Fruit fly (Drosophila melanogaster) whole organism, embryonic: ENCODE results near the gene CG11699.

Experiments used
- BEAF-32 ChIP-seq: fragments of 200-800 bp; sonication (Bioruptor generic); optimal IDR thresholded peaks from 3 replicates; lab custom pipeline; 2017; ENCODE audit warnings: missing biosample characterization, missing genetic modification characterization, mild to moderate bottlenecking, moderate library complexity, missing genetic modification reagents
- CG10267 ChIP-seq: fragments of 200-800 bp; sonication (Bioruptor generic); optimal IDR thresholded peaks from 2 replicates; lab custom pipeline; 2018; ENCODE audit warnings: missing biosample characterization, mild to moderate bottlenecking, missing genetic modification characterization, moderate library complexity
- CG10431 ChIP-seq: fragments of 200-800 bp; sonication (Bioruptor generic); optimal IDR thresholded peaks from 3 replicates; lab custom pipeline; 2018; ENCODE audit warnings: missing biosample characterization, mild to moderate bottlenecking, missing genetic modification characterization
- CG10565 ChIP-seq: fragments of 200-800 bp; sonication (Bioruptor generic); optimal IDR thresholded peaks from 3 replicates; lab custom pipeline; 2016; ENCODE audit warnings: missing biosample characterization, mild to moderate bottlenecking, missing genetic modification characterization
- CG13123 ChIP-seq: fragments of 200-800 bp; sonication (Bioruptor generic); optimal IDR thresholded peaks from 2 replicates; lab custom pipeline; 2016; ENCODE audit warnings: missing biosample characterization, missing genetic modification characterization
- CG13775 ChIP-seq: fragments of 200-800 bp; sonication (Bioruptor generic); optimal IDR thresholded peaks from 3 replicates; lab custom pipeline; 2017; ENCODE audit warnings: missing biosample characterization, mild to moderate bottlenecking, missing genetic modification characterization
- CG17612 ChIP-seq: fragments of 200-800 bp; sonication (Bioruptor generic); IDR thresholded peaks from 2 replicates; pipeline ENCODE4 v1.3.6; 2022; ENCODE audit warnings: missing biosample characterization, missing genetic modification characterization
- CG18619 ChIP-seq: fragments of 200-800 bp; sonication (Bioruptor generic); optimal IDR thresholded peaks from 3 replicates; lab custom pipeline; 2017; ENCODE audit warnings: missing biosample characterization, mild to moderate bottlenecking, missing genetic modification characterization
- CG18764 ChIP-seq: fragments of 200-800 bp; sonication (Bioruptor generic); optimal IDR thresholded peaks from 3 replicates; lab custom pipeline; 2016; ENCODE audit warnings: missing biosample characterization, missing genetic modification characterization
- CG2199 ChIP-seq: fragments of 200-800 bp; sonication (Bioruptor generic); IDR thresholded peaks from 3 replicates; pipeline ENCODE4 v1.3.6; 2022; ENCODE audit warnings: missing biosample characterization, missing genetic modification characterization
- CG3281 ChIP-seq: fragments of 200-800 bp; sonication (Bioruptor generic); optimal IDR thresholded peaks from 3 replicates; lab custom pipeline; 2017; ENCODE audit warnings: missing biosample characterization, mild to moderate bottlenecking, missing genetic modification characterization
- CG3847 ChIP-seq: fragments of 200-800 bp; sonication (Bioruptor generic); IDR thresholded peaks from 2 replicates; pipeline ENCODE4 v1.3.6; 2022; ENCODE audit warnings: missing biosample characterization, missing genetic modification characterization
- CG42726 ChIP-seq: fragments of 200-800 bp; sonication (Bioruptor generic); IDR thresholded peaks from 2 replicates; pipeline ENCODE4 v1.3.6; 2022; ENCODE audit warnings: missing biosample characterization, missing genetic modification characterization; ENCODE audit not compliant: partially characterized antibody
- CG4424 ChIP-seq: fragments of 200-800 bp; sonication (Bioruptor generic); optimal IDR thresholded peaks from 3 replicates; lab custom pipeline; 2016; ENCODE audit warnings: missing biosample characterization, missing genetic modification characterization
- CG4617 ChIP-seq: fragments of 200-800 bp; sonication (Bioruptor generic); optimal IDR thresholded peaks from 3 replicates; lab custom pipeline; 2016; ENCODE audit warnings: missing biosample characterization, missing genetic modification characterization, borderline replicate concordance
- CG4730 ChIP-seq: fragments of 200-800 bp; sonication (Bioruptor generic); IDR thresholded peaks from 2 replicates; pipeline ENCODE4 v1.3.6; 2022; ENCODE audit warnings: missing biosample characterization, missing genetic modification characterization
- CG7987 ChIP-seq: fragments of 200-800 bp; sonication (Bioruptor generic); optimal IDR thresholded peaks from 2 replicates; lab custom pipeline; 2018; ENCODE audit warnings: missing biosample characterization, mild to moderate bottlenecking, missing genetic modification characterization, moderate library complexity
- CG8765 ChIP-seq: fragments of 200-800 bp; sonication (Bioruptor generic); IDR thresholded peaks from 2 replicates; pipeline ENCODE4 v1.3.6; 2022; ENCODE audit warnings: missing biosample characterization, missing genetic modification characterization
- CG9817 ChIP-seq: fragments of 200-800 bp; sonication (Bioruptor generic); optimal IDR thresholded peaks from 2 replicates; lab custom pipeline; 2018; ENCODE audit warnings: missing biosample characterization, mild to moderate bottlenecking, missing genetic modification characterization, moderate library complexity
- CG9932 ChIP-seq: fragments of 200-800 bp; sonication (Bioruptor generic); IDR thresholded peaks from 2 replicates; pipeline ENCODE4 v1.3.6; 2022; ENCODE audit warnings: missing biosample characterization, missing genetic modification characterization
- CHES-1-like ChIP-seq: fragments of 200-800 bp; sonication (Bioruptor generic); optimal IDR thresholded peaks from 2 replicates; lab custom pipeline; 2016; ENCODE audit warnings: missing biosample characterization, missing genetic modification characterization
- Ets65A ChIP-seq: fragments of 200-800 bp; sonication (Bioruptor generic); peaks from one replicate; lab custom pipeline; 2016; ENCODE audit warnings: missing biosample characterization, missing genetic modification characterization
- Hand ChIP-seq: fragments of 200-800 bp; sonication (Bioruptor generic); optimal IDR thresholded peaks from 2 replicates; lab custom pipeline; 2017; ENCODE audit warnings: mild to moderate bottlenecking, missing biosample characterization, missing genetic modification reagents, missing genetic modification characterization
- Med ChIP-seq: fragments of 200-800 bp; sonication (Bioruptor generic); peaks from one replicate; lab custom pipeline; 2016; ENCODE audit warnings: missing biosample characterization, missing genetic modification characterization, mild to moderate bottlenecking, inconsistent platforms, moderate library complexity
- Meics ChIP-seq: fragments of 200-800 bp; sonication (Bioruptor generic); optimal IDR thresholded peaks from 2 replicates; lab custom pipeline; 2017; ENCODE audit warnings: missing biosample characterization, mild to moderate bottlenecking, missing genetic modification characterization
- Myb ChIP-seq: fragments of 200-800 bp; sonication (Bioruptor generic); optimal IDR thresholded peaks from 2 replicates; lab custom pipeline; 2016; ENCODE audit warnings: missing biosample characterization, missing genetic modification characterization
- Nf-YA ChIP-seq: fragments of 200-800 bp; sonication (Bioruptor generic); IDR thresholded peaks from 2 replicates; pipeline ENCODE4 v1.3.6; 2022; ENCODE audit warnings: missing biosample characterization, missing genetic modification characterization
- NfI ChIP-seq: fragments of 200-800 bp; sonication (Bioruptor generic); optimal IDR thresholded peaks from 3 replicates; lab custom pipeline; 2018; ENCODE audit warnings: missing biosample characterization, mild to moderate bottlenecking, missing genetic modification characterization, moderate library complexity
- Rfx ChIP-seq: fragments of 200-800 bp; sonication (Bioruptor generic); IDR thresholded peaks from 2 replicates; pipeline ENCODE4 v1.3.6; 2022; ENCODE audit warnings: missing biosample characterization, missing genetic modification characterization
- Xbp1 ChIP-seq: fragments of 200-800 bp; sonication (Bioruptor generic); optimal IDR thresholded peaks from 3 replicates; lab custom pipeline; 2016; ENCODE audit warnings: missing biosample characterization, mild to moderate bottlenecking, missing genetic modification characterization
- ab ChIP-seq: fragments of 200-800 bp; sonication (Bioruptor generic); optimal IDR thresholded peaks from 2 replicates; lab custom pipeline; 2016; ENCODE audit warnings: missing biosample characterization, missing genetic modification characterization
- chm ChIP-seq: fragments of 200-800 bp; sonication (Bioruptor generic); IDR thresholded peaks from 2 replicates; pipeline ENCODE4 v1.3.6; 2022; ENCODE audit warnings: missing biosample characterization, missing genetic modification characterization
- dmrt99B ChIP-seq: fragments of 200-800 bp; sonication (Bioruptor generic); optimal IDR thresholded peaks from 2 replicates; lab custom pipeline; 2018; ENCODE audit warnings: missing biosample characterization, mild to moderate bottlenecking, missing genetic modification characterization, moderate library complexity
- ewg ChIP-seq: fragments of 200-800 bp; sonication (Bioruptor generic); optimal IDR thresholded peaks from 3 replicates; lab custom pipeline; 2017; ENCODE audit warnings: mild to moderate bottlenecking, missing biosample characterization, missing genetic modification reagents, missing genetic modification characterization
- fd96Cb ChIP-seq: fragments of 200-800 bp; sonication (Bioruptor generic); optimal IDR thresholded peaks from 2 replicates; lab custom pipeline; 2018; ENCODE audit warnings: missing biosample characterization, mild to moderate bottlenecking, missing genetic modification characterization, moderate library complexity
- gcm ChIP-seq: fragments of 200-800 bp; sonication (Bioruptor generic); optimal IDR thresholded peaks from 2 replicates; lab custom pipeline; 2019; ENCODE audit warnings: missing biosample characterization, mild to moderate bottlenecking, missing genetic modification characterization, moderate library complexity
- ind ChIP-seq: fragments of 200-800 bp; sonication (Bioruptor generic); optimal IDR thresholded peaks from 3 replicates; lab custom pipeline; 2016; ENCODE audit warnings: missing biosample characterization, missing genetic modification characterization
- nau ChIP-seq: fragments of 200-800 bp; sonication (Bioruptor generic); optimal IDR thresholded peaks from 3 replicates; lab custom pipeline; 2017; ENCODE audit warnings: missing biosample characterization, mild to moderate bottlenecking, missing genetic modification characterization, missing genetic modification reagents
- phol ChIP-seq: fragments of 200-800 bp; sonication (Bioruptor generic); optimal IDR thresholded peaks from 3 replicates; lab custom pipeline; 2018; ENCODE audit warnings: missing biosample characterization, mild to moderate bottlenecking, missing genetic modification characterization, moderate library complexity
- pnt ChIP-seq: fragments of 200-800 bp; sonication (Bioruptor generic); optimal IDR thresholded peaks from 3 replicates; lab custom pipeline; 2016; ENCODE audit warnings: missing biosample characterization, missing genetic modification characterization
- schlank ChIP-seq: fragments of 200-800 bp; sonication (Bioruptor generic); optimal IDR thresholded peaks from 2 replicates; lab custom pipeline; 2018; ENCODE audit warnings: missing biosample characterization, mild to moderate bottlenecking, missing genetic modification characterization
- sd ChIP-seq: fragments of 200-800 bp; sonication (Bioruptor generic); optimal IDR thresholded peaks from 3 replicates; lab custom pipeline; 2018; ENCODE audit warnings: missing biosample characterization, mild to moderate bottlenecking, missing genetic modification characterization, moderate library complexity
- seq ChIP-seq: fragments of 200-800 bp; sonication (Bioruptor generic); IDR thresholded peaks from 2 replicates; pipeline ENCODE4 v1.3.6; 2022; ENCODE audit warnings: missing biosample characterization, missing genetic modification characterization
- zf30C ChIP-seq: fragments of 200-800 bp; sonication (Bioruptor generic); optimal IDR thresholded peaks from 3 replicates; lab custom pipeline; 2018; ENCODE audit warnings: missing biosample characterization, mild to moderate bottlenecking, missing genetic modification characterization

CG11699 gene

DNA sequence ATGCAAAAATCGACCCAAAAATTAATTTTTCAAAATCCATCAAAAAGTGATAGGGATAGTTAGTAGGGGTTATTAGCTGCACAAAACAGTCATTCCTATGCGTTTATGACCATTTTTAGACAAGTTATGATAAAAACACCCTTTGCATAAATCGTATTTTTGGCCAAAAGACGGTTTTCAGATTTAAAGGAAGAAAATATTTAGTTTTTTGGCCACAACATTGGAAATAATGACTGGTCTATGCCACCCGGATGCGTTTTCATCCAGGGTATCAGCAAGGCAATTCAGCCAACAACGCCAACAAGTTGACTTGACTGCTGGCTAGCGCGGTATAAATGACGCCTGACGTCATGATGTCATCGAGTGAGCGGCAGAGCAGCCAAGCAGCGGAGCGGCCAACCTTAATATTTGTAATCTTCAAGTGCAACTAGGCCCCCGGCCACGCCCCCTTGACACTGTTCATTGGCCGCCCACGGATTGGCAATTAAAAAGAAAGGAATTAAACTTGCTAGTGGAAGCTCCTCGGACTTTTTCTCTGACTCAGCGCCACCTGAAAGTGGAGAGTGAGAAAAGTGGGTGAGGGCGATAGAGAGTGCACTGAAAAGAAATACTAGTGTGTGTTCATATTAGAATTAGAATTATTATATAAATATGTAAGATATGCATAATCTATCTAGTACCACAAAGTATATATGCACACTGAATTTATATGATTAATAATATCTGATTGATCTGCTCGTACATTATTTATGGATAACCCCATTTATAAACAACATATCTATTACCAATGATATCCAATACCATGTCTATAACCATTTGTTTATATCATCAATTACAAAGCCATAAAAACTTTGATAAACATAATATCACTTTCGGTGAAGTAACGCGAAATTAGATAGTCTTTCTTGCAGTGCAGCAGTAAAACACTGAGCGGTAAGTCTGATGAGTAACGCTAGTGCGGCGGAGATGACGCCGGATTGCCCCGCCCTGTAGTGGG is 10.4 kb upstream of the CG11699 start (continued):
- TF ChIP-seq chm (GFP tag; lab: Robert Waterston, UW) (0 out of 2 replicates have a peak, but pooled peaks have one; percentile 7), CG3847 (GFP tag; lab: Robert Waterston, UW) (peak; percentile 70), Hand (GFP tag; lab: Kevin White, UChicago) (peak; percentile 82), Nf-YA (GFP tag; lab: Robert Waterston, UW) (no peak), CG10431 (no peak), CG42726 (no peak)

dm6 chrX:11561450-11562040 is 8.9 kb upstream of the CG11699 start, which contains the start of gene PGRP-SA:
TSS of gene PGRP-SA (plus strand) at chrX:11561643.
- TF ChIP-seq Ets65A (GFP tag; lab: Kevin White, UChicago) (peak; percentile 83), CG10565 (GFP tag; lab: Kevin White, UChicago) (no peak), dmrt99B (tag; lab: Kevin White, UChicago) (no peak), sd (tag; lab: Kevin White, UChicago) (peak; percentile 11), CG4424 (no peak), Meics (GFP tag; lab: Kevin White, UChicago) (peak; percentile 97), fd96Cb (no peak), zf30C (GFP tag; lab: Kevin White, UChicago) (no peak), Med (peak; percentile 6)

DNA sequence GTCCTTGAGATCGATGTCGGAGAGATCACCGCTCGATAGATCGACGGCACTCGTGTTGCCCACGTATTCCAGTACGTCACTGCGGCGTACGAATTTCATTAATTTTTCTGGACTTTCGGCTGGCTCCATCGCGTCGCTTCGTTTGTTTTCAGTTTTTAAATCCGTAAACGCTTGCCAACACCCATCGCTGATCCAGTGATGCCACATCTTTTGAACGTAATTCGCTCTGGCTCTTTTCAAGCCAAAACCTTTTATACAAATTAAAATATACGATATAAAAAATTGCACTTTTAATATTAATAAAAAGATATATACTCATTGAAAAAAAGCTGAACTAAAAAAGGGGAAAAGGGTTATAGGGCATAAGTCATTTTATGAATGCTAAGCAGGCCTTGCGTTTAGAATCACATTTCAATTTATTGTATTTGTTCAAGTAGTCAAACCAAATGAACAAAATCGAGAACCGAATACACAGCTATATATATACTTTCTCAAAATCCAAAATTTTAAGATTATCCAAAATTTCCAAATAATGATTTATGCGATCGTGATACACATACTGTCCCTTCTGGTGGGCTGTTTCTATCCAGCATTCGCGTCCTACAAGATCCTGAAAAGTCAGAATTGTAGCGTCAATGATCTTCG is 2.0 kb downstream of the CG11699 start, which contains the start of the genes Kmn1 and Reepl1:
TSS of gene Kmn1 (minus strand) at position 173 of the 645 bp plus-strand sequence.
TSS of gene Reepl1 (plus strand) at position 438 of the 645 bp plus-strand sequence.
- TF ChIP-seq nau (GFP tag; lab: Kevin White, UChicago), result no peak
- no peak for TF ChIP-seq CG3281 (GFP tag; lab: Kevin White, UChicago)
- peak; percentile 13 for TF ChIP-seq Myb (GFP tag; lab: Kevin White, UChicago)
- no peak for TF ChIP-seq ab (GFP tag; lab: Kevin White, UChicago)
- no peak for TF ChIP-seq CHES-1-like (GFP tag; lab: Kevin White, UChicago)
- peak; percentile 39; the same call in 1 of the 2 replicates for TF ChIP-seq CG9932
- TF ChIP-seq CG4730 (GFP tag; lab: Robert Waterston, UW), result no peak
- TF ChIP-seq Xbp1 (GFP tag; lab: Kevin White, UChicago), result peak; percentile 4
- no peak for TF ChIP-seq gcm (GFP tag; lab: Kevin White, UChicago)
- peak; percentile 10 for TF ChIP-seq CG9817 (tag; lab: Kevin White, UChicago)
- TF ChIP-seq schlank, result no peak
- peak; percentile 10 for TF ChIP-seq CG4617 (GFP tag; lab: Kevin White, UChicago)
- TF ChIP-seq pnt, result peak; percentile 3
- TF ChIP-seq ewg (GFP tag; lab: Kevin White, UChicago), result no peak
- no peak for TF ChIP-seq CG7987 (GFP tag; lab: Kevin White, UChicago)
- peak; percentile 15 for TF ChIP-seq phol
- TF ChIP-seq seq, result no peak
- peak; percentile 19 for TF ChIP-seq Med
- TF ChIP-seq CG2199 (GFP tag; lab: Robert Waterston, UW), result no peak
- TF ChIP-seq BEAF-32 (GFP tag; lab: Kevin White, UChicago), result peak; percentile 21
- TF ChIP-seq CG10267 (tag; lab: Kevin White, UChicago), result peak; percentile 74
- peak; percentile 40; the same call in 1 of the 2 replicates for TF ChIP-seq Rfx
- no peak for TF ChIP-seq CG18619 (GFP tag; lab: Kevin White, UChicago)
- TF ChIP-seq CG13123, result no peak
- no peak for TF ChIP-seq CG13775 (GFP tag; lab: Kevin White, UChicago)
- TF ChIP-seq ind (GFP tag; lab: Kevin White, UChicago), result peak; percentile 7
- no peak for TF ChIP-seq NfI
- no peak for TF ChIP-seq CG17612
- TF ChIP-seq CG8765, result no peak
- no peak for TF ChIP-seq CG18764 (GFP tag; lab: Kevin White, UChicago)
